Worm (Caenorhabditis elegans) whole organism, mixed stage, embryonic: ENCODE data around the gene ZC513.14.
A peak's percentile ranks its signal among the peaks of the same experiment; 100 is the strongest.

Experiments
- M03D4.4 ChIP-seq: sonication (generic microtip); optimal IDR thresholded peaks from 2 replicates; lab custom pipeline; 2017; ENCODE audit warnings: mild to moderate bottlenecking, missing genetic modification characterization, missing compliant biosample characterization
- bed-3 ChIP-seq: fragments of 200-800 bp; sonication (Bioruptor generic); optimal IDR thresholded peaks from 3 replicates; lab custom pipeline; 2018; ENCODE audit warnings: mild to moderate bottlenecking, missing genetic modification characterization, moderate library complexity, missing compliant biosample characterization
- blmp-1 ChIP-seq: fragments of 150-350 bp; optimal IDR thresholded peaks from 2 replicates; lab custom pipeline; 2014; ENCODE audit warnings: missing biosample characterization, missing genetic modification characterization
- ceh-39 ChIP-seq: fragments of 150-350 bp; optimal IDR thresholded peaks from 2 replicates; lab custom pipeline; 2014; ENCODE audit warnings: missing biosample characterization, missing genetic modification characterization
- ceh-43 ChIP-seq: fragments of 200-800 bp; sonication (Bioruptor generic); optimal IDR thresholded peaks from 2 replicates; lab custom pipeline; 2018; ENCODE audit warnings: mild to moderate bottlenecking, missing genetic modification characterization, moderate library complexity, missing compliant biosample characterization
- ceh-83 ChIP-seq: fragments of 200-800 bp; sonication (Bioruptor generic); optimal IDR thresholded peaks from 2 replicates; lab custom pipeline; 2018; ENCODE audit warnings: mild to moderate bottlenecking, missing genetic modification characterization, missing compliant biosample characterization
- drap-1 ChIP-seq: fragments of 200-800 bp; sonication (Bioruptor generic); optimal IDR thresholded peaks from 3 replicates; lab custom pipeline; 2018; ENCODE audit warnings: mild to moderate bottlenecking, missing genetic modification characterization, missing compliant biosample characterization
- elt-1 ChIP-seq: sonication (generic microtip); optimal IDR thresholded peaks from 2 replicates; lab custom pipeline; 2017; ENCODE audit warnings: missing genetic modification characterization, mild to moderate bottlenecking, missing compliant biosample characterization, antibody characterized with exemption, moderate library complexity, borderline replicate concordance; ENCODE audit not compliant: insufficient read depth
- elt-3 ChIP-seq: fragments of 150-350 bp; optimal IDR thresholded peaks from 2 replicates; lab custom pipeline; 2014; ENCODE audit warnings: missing biosample characterization, missing genetic modification characterization
- flh-1 ChIP-seq: fragments of 200-800 bp; sonication (Bioruptor generic); optimal IDR thresholded peaks from 2 replicates; lab custom pipeline; 2018; ENCODE audit warnings: mild to moderate bottlenecking, missing genetic modification characterization, moderate library complexity, missing compliant biosample characterization
- ham-2 ChIP-seq: fragments of 200-800 bp; sonication (Bioruptor generic); optimal IDR thresholded peaks from 2 replicates; lab custom pipeline; 2018; ENCODE audit warnings: mild to moderate bottlenecking, missing genetic modification characterization, missing compliant biosample characterization
- hlh-1 ChIP-seq: fragments of 150-350 bp; optimal IDR thresholded peaks from 2 replicates; lab custom pipeline; 2014; ENCODE audit warnings: missing biosample characterization, missing genetic modification reagents, missing genetic modification characterization
- lin-13 ChIP-seq: fragments of 150-350 bp; optimal IDR thresholded peaks from 2 replicates; lab custom pipeline; 2014; ENCODE audit warnings: missing biosample characterization, missing genetic modification characterization
- lin-32 ChIP-seq: fragments of 200-800 bp; sonication (Bioruptor generic); optimal IDR thresholded peaks from 2 replicates; lab custom pipeline; 2018; ENCODE audit warnings: mild to moderate bottlenecking, missing genetic modification characterization, missing compliant biosample characterization
- mep-1 ChIP-seq: fragments of 150-350 bp; optimal IDR thresholded peaks from 2 replicates; lab custom pipeline; 2017; ENCODE audit warnings: missing biosample characterization, missing genetic modification reagents, missing genetic modification characterization, inconsistent platforms
- mls-2 ChIP-seq: sonication (generic microtip); optimal IDR thresholded peaks from 2 replicates; lab custom pipeline; 2016; ENCODE audit warnings: mild to moderate bottlenecking, missing genetic modification characterization, moderate library complexity, missing compliant biosample characterization
- nhr-12 ChIP-seq: fragments of 150-350 bp; optimal IDR thresholded peaks from 2 replicates; lab custom pipeline; 2014; ENCODE audit warnings: missing biosample characterization, missing genetic modification characterization
- nhr-237 ChIP-seq: fragments of 150-350 bp; optimal IDR thresholded peaks from 2 replicates; lab custom pipeline; 2014; ENCODE audit warnings: missing biosample characterization, missing genetic modification characterization
- nhr-76 ChIP-seq: sonication (generic microtip); optimal IDR thresholded peaks from 2 replicates; lab custom pipeline; 2017; ENCODE audit warnings: missing biosample characterization, missing genetic modification characterization
- pha-4 ChIP-seq: fragments of 150-350 bp; optimal IDR thresholded peaks from 2 replicates; lab custom pipeline; 2018; ENCODE audit warnings: missing biosample characterization, missing genetic modification reagents, missing genetic modification characterization
- sem-2 ChIP-seq: fragments of 200-800 bp; sonication (Bioruptor generic); optimal IDR thresholded peaks from 2 replicates; lab custom pipeline; 2018; ENCODE audit warnings: mild to moderate bottlenecking, missing genetic modification characterization, missing compliant biosample characterization
- snpc-4 ChIP-seq: fragments of 150-350 bp; optimal IDR thresholded peaks from 2 replicates; lab custom pipeline; 2014; ENCODE audit warnings: missing biosample characterization, missing genetic modification characterization
- sptf-1 ChIP-seq: sonication (generic microtip); optimal IDR thresholded peaks from 2 replicates; lab custom pipeline; 2017; ENCODE audit warnings: mild to moderate bottlenecking, missing genetic modification characterization, moderate library complexity, missing compliant biosample characterization
- tbx-8 ChIP-seq: fragments of 200-800 bp; sonication (Bioruptor generic); optimal IDR thresholded peaks from 2 replicates; lab custom pipeline; 2018; ENCODE audit warnings: mild to moderate bottlenecking, missing genetic modification characterization, moderate library complexity, missing compliant biosample characterization
- unc-120 ChIP-seq: sonication (generic microtip); optimal IDR thresholded peaks from 2 replicates; lab custom pipeline; 2017; ENCODE audit warnings: missing genetic modification characterization, missing compliant biosample characterization; ENCODE audit not compliant: poor library complexity, severe bottlenecking
- unc-39 ChIP-seq: fragments of 150-350 bp; optimal IDR thresholded peaks from 2 replicates; lab custom pipeline; 2014; ENCODE audit warnings: missing biosample characterization, missing genetic modification characterization
- unc-62 ChIP-seq: fragments of 150-350 bp; optimal IDR thresholded peaks from 2 replicates; lab custom pipeline; 2014; ENCODE audit warnings: missing biosample characterization, missing genetic modification reagents, missing genetic modification characterization
- zip-8 ChIP-seq: fragments of 150-350 bp; optimal IDR thresholded peaks from 2 replicates; lab custom pipeline; 2014; ENCODE audit warnings: missing biosample characterization, missing genetic modification characterization
- ztf-11 ChIP-seq: fragments of 150-350 bp; optimal IDR thresholded peaks from 2 replicates; lab custom pipeline; 2014; ENCODE audit warnings: missing biosample characterization, missing genetic modification characterization

Gene ZC513.14

ce11 chrV:8000929-8001513 lies 34.8 kb downstream of the ZC513.14 start, which contains the start of gene Y97E10AR.1 (continued):
- TF ChIP-seq pha-4 (tag; lab: Kevin White, UChicago) (peak; percentile 7), drap-1 (GFP tag; lab: Kevin White, UChicago) (peak; percentile 39), unc-62 (GFP tag; lab: Kevin White, UChicago) (peak; percentile 85), lin-13 (tag; lab: Kevin White, UChicago) (no peak), snpc-4 (tag; lab: Kevin White, UChicago) (no peak)

- TF ChIP-seq hlh-1 (peak; percentile 26), unc-120 (tag; lab: Kevin White, UChicago) (no peak), ham-2 (no peak)
These were observed 40.0 kb downstream of the ZC513.14 start, which contains the start of gene Y97E10AR.2 for ce11 chrV:7995878-7996277. TSS of gene Y97E10AR.2 (plus strand) at chrV:7996178.

ce11 chrV:7995165-7995564 lies 40.7 kb downstream of the ZC513.14 start:
- TF ChIP-seq sptf-1 (tag; lab: Kevin White, UChicago) (no peak), blmp-1 (tag; lab: Kevin White, UChicago) (no peak), ham-2 (no peak), sem-2 (GFP tag; lab: Kevin White, UChicago) (no peak), bed-3 (GFP tag; lab: Kevin White, UChicago) (no peak), nhr-12 (tag; lab: Kevin White, UChicago) (no peak), hlh-1 (peak; percentile 53)

- no peak for TF ChIP-seq lin-32 (GFP tag; lab: Kevin White, UChicago)
- TF ChIP-seq nhr-76 (tag; lab: Kevin White, UChicago), result no peak
- TF ChIP-seq M03D4.4 (tag; lab: Kevin White, UChicago), result no peak
- TF ChIP-seq blmp-1 (tag; lab: Kevin White, UChicago), result no peak
- TF ChIP-seq unc-39, result no peak
- no peak for TF ChIP-seq flh-1 (GFP tag; lab: Kevin White, UChicago)
- TF ChIP-seq tbx-8 (GFP tag; lab: Kevin White, UChicago), result no peak
- TF ChIP-seq nhr-12 (tag; lab: Kevin White, UChicago), result no peak
- no peak for TF ChIP-seq zip-8
- TF ChIP-seq hlh-1, result no peak
- TF ChIP-seq mep-1, result no peak
- no peak for TF ChIP-seq bed-3 (GFP tag; lab: Kevin White, UChicago)
- TF ChIP-seq snpc-4 (tag; lab: Kevin White, UChicago), result no peak
- no peak for TF ChIP-seq nhr-237
- TF ChIP-seq elt-1 (tag; lab: Kevin White, UChicago), result no peak
- no peak for TF ChIP-seq elt-3 (tag; lab: Kevin White, UChicago)
- TF ChIP-seq ceh-43, result no peak
- TF ChIP-seq ztf-11 (tag; lab: Kevin White, UChicago), result no peak
- TF ChIP-seq unc-62 (GFP tag; lab: Kevin White, UChicago), result no peak
These were observed 41.3 kb downstream of the ZC513.14 start, which contains the start of gene ceh-76 for ce11 chrV:7994570-7994969. TSS of gene ceh-76 (minus strand) at chrV:7994670.

- TF ChIP-seq lin-32 (GFP tag; lab: Kevin White, UChicago), result no peak
- TF ChIP-seq ham-2, result no peak
- no peak for TF ChIP-seq ceh-43
- no peak for TF ChIP-seq nhr-12 (tag; lab: Kevin White, UChicago)
- no peak for TF ChIP-seq ceh-83
- no peak for TF ChIP-seq mls-2 (tag; lab: Kevin White, UChicago)
- no peak for TF ChIP-seq sptf-1 (tag; lab: Kevin White, UChicago)
- no peak for TF ChIP-seq ceh-39 (tag; lab: Kevin White, UChicago)
- no peak for TF ChIP-seq snpc-4 (tag; lab: Kevin White, UChicago)
- no peak for TF ChIP-seq nhr-76 (tag; lab: Kevin White, UChicago)
- no peak for TF ChIP-seq bed-3 (GFP tag; lab: Kevin White, UChicago)
These were observed 50.0 kb downstream of the ZC513.14 start, which contains the start of gene Y97E10AL.1 for ce11 chrV:7985860-7986259. TSS of gene Y97E10AL.1 (plus strand) at chrV:7986160.
